Worm (Caenorhabditis elegans) whole organism, L4/young adult: ENCODE measurements around the gene vglu-2.
"Not testable (repeated sequence)": the region's sequence is repeated elsewhere in the genome, so short reads cannot be mapped to it uniquely, and the experiment has no call there.

ENCODE experiments used
- W03F9.2 ChIP-seq: fragments of 150-350 bp; optimal IDR thresholded peaks from 2 replicates; lab custom pipeline; 2014; ENCODE audit warnings: missing biosample characterization, missing genetic modification characterization
- dao-5 ChIP-seq: sonication (generic microtip); optimal IDR thresholded peaks from 2 replicates; lab custom pipeline; 2016; ENCODE audit warnings: missing genotype, missing genetic modification characterization, moderate library complexity, missing compliant biosample characterization
- him-1 ChIP-seq: sonication (generic microtip); optimal IDR thresholded peaks from 2 replicates; lab custom pipeline; 2016; ENCODE audit warnings: missing genotype, missing genetic modification reagents, missing genetic modification characterization, missing compliant biosample characterization

The vglu-2 gene

DNA sequence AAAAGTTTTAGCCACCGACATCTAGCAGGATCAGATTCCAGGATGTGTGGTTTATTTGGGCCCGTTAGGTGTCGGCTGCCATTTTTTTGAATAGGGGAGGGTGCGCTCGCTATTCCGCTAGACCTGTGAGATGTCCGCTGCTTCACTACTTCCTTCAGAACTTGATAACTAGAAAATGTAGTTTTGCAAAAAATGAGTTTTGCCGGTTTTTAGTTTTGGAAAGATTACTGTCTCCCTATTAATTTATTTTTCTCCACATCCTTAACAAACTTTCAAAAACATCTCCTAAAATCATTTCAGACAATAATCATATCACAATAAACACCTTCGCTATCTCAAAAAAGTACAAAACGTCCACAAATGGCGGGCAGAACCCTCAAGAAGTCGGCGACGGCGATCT is at the start of gene vglu-2:
Gene vglu-2, plus strand, starts transcription at position 301 of the 400 bp plus-strand sequence.
- TF ChIP-seq dao-5 (tag; lab: Kevin White, UChicago) (no peak), W03F9.2 (tag; lab: Kevin White, UChicago) (no peak), him-1 (tag; lab: Kevin White, UChicago) (no peak)

DNA sequence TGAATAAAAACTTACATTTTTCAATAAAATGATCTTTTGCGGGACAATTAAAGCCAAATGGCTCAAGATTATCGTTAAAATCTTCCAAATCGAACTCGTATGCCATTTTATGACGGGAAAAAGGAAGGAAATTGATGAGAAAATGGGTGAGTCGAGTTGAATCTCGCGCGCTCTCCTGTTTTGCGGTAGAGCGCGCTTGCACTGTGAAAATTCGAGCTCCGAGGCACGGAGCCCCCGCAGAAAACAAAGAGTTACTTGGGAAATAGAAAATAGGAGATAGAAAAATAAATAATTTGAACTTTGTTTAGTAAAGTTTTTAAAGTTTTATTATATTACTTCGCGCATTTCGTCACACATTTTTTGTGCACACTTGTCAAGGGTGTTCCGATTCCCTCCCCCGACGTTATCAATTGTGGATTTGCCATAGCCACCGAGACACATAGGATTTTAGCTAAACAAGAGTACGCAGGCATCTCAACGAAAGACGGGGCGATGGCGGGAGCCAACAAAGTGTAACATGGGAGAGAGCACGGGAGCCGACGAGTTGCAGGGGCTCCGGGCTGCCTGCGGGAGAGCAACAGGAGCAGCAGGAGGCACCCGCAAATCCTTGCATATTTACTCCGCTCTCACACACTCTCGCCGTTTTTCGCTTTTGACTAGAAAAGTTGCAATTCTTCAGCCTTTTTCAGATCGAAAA is 46.3 kb upstream of the vglu-2 start, which contains the start of the genes div-1 and cor-1:
Gene div-1, minus strand, starts transcription at position 119 of the 697 bp plus-strand sequence.
Gene cor-1, plus strand, starts transcription at position 671 of the 697 bp plus-strand sequence.
- TF ChIP-seq dao-5 (tag; lab: Kevin White, UChicago) (no peak), him-1 (tag; lab: Kevin White, UChicago) (no peak), W03F9.2 (tag; lab: Kevin White, UChicago) (no peak)

DNA sequence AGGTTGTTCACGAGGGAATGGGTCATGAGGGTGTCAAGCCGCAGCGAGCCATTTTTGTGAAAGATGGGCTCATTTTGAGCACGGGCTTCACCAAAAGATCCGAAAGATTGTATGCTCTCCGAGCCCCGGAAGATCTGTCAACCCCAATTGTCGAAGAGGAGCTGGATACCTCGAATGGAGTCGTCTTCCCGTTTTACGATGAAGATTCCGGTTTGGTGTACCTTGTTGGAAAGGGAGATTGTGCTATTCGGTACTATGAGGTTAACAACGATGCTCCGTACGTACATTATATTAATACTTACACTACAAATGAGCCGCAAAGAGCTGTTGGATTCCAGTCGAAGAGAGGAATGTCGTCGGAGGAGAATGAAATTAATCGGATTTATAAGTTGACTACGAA is 43.8 kb upstream of the vglu-2 start:
- TF ChIP-seq W03F9.2 (tag; lab: Kevin White, UChicago), result no peak
- TF ChIP-seq dao-5 (tag; lab: Kevin White, UChicago), result no peak
- TF ChIP-seq him-1 (tag; lab: Kevin White, UChicago), result no peak

DNA sequence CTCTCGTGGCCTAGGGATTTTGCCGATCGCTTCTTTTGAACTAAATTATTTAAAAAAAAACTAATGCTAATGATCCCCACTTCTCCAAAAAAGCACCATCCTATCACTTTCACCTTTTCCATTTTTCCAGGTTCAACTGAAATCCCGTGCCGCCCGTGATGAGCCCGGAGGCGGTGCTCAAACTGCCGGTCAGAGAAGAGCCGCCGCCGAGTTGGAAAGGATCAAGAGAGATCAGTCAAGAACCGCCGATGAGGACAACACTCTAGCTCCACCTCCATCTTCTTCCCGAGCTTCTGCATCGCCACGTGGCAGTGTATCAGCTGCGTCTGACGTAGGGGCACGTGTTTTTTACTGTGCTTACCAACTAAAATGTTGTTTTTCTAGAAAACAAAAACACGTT is 41.6 kb upstream of the vglu-2 start:
- TF ChIP-seq dao-5 (tag; lab: Kevin White, UChicago) (no peak), him-1 (tag; lab: Kevin White, UChicago) (no peak), W03F9.2 (tag; lab: Kevin White, UChicago) (no peak)

DNA sequence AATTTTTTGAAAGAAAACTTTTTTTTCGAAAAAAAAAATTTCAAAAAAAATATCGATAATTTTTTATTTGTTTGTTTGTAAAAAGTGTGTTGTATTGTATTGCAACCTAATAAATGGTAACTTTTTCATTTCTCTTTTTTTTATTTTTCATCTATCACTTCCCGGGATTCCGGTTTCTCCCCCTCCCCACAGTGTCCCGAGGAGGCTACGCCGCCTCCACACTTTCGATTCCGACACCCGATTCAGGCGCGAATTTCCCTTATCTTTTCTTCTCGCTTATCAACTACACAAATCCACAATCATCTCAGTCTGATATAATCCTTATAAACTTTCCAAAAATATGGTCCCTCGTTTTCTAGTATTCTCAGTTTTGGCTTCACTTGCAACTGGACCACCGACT is 40.4 kb upstream of the vglu-2 start, which contains the start of gene R01H10.4:
Gene R01H10.4, plus strand, starts transcription at position 236 of the 400 bp plus-strand sequence.
- no peak for TF ChIP-seq W03F9.2 (tag; lab: Kevin White, UChicago)
- no peak for TF ChIP-seq him-1 (tag; lab: Kevin White, UChicago)
- no peak for TF ChIP-seq dao-5 (tag; lab: Kevin White, UChicago)

DNA sequence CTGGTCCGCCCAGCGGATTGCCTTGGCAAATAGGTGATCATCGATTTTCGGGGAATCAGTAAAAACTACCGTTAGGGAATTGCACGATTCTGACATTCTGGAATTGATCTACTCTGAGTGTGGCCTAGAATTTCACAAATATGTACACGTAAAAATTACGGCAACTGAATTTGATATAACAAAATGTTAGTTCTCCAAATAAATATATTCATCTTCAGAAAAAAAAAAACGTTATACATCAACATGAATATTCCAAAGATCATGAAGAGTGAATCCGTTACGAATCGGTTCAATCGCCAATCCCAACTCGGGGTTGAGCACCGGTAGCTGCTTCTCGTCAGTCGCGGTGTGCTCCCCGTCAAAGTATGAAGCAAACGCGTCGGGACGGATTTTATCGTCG is 36.3 kb upstream of the vglu-2 start, which contains the start of gene rip-1:
Gene rip-1, minus strand, starts transcription at position 101 of the 400 bp plus-strand sequence.
- TF ChIP-seq dao-5 (tag; lab: Kevin White, UChicago) (no peak), W03F9.2 (tag; lab: Kevin White, UChicago) (no peak), him-1 (tag; lab: Kevin White, UChicago) (no peak)

DNA sequence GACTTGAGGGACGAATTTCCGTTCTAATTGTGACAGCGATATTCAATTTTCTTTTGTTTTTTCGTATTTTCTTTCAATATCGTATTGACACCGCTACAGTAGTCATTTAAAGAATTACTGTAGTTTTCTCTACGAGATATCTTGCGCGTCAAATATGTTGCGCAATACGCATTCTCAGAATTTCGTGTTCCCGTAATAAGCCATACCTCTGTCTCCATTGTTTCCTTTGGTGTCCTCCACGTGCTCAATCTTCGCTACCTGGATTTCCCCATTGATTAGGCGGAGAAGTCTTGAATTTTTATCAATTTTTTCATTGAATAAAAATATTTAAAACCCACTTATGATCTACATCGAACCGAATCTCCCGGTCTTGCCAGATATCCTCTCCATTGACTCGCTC is 33.7 kb upstream of the vglu-2 start:
- TF ChIP-seq W03F9.2 (tag; lab: Kevin White, UChicago) (no peak), him-1 (tag; lab: Kevin White, UChicago) (no peak), dao-5 (tag; lab: Kevin White, UChicago) (no peak)

DNA sequence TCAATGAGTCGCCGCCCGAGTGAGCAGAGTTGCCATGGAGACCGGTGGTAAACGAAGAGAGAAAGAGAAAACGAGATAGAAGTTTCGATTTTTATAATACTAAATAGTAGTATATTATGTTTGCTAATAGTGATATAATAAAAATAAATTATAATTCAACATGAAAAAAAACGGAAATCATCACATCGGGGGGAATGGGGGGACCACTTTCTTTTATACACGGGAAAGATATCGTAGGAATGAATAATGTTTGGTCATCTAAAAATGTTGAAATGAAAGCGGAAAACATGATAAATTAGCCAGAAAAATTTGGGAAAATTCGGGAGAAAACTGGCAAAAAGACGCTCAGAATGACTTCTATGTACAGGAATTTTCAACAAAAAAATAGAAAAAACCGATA is 33.3 kb upstream of the vglu-2 start, which contains the start of gene bbs-5:
Gene bbs-5, minus strand, starts transcription at position 101 of the 400 bp plus-strand sequence.
- TF ChIP-seq W03F9.2 (tag; lab: Kevin White, UChicago) (no peak), dao-5 (tag; lab: Kevin White, UChicago) (no peak), him-1 (tag; lab: Kevin White, UChicago) (no peak)

DNA sequence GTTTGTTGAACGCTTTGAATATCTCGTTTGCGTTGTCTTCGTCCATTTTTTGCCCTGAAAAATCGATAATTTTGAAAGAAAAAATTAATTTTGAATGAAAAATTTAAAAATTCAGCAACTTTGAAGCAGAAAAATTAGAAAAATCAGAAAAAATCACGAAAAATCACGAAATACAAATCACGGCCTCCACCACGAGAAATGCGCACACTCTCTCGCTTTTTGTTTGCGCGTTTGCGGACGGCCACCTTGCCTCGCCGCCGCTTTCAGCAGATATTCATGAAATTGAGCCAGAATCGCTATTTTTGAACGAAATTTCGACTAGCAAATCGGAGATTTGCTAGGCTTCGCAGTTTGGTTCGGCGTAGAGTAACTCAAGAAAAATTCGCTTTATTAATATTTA is 28.1 kb upstream of the vglu-2 start, which contains the start of gene inpp-4B:
Gene inpp-4B, minus strand, starts transcription at position 54 of the 400 bp plus-strand sequence.
- not testable (repeated sequence) for TF ChIP-seq him-1, W03F9.2, dao-5 (tag; lab: Kevin White, UChicago)

DNA sequence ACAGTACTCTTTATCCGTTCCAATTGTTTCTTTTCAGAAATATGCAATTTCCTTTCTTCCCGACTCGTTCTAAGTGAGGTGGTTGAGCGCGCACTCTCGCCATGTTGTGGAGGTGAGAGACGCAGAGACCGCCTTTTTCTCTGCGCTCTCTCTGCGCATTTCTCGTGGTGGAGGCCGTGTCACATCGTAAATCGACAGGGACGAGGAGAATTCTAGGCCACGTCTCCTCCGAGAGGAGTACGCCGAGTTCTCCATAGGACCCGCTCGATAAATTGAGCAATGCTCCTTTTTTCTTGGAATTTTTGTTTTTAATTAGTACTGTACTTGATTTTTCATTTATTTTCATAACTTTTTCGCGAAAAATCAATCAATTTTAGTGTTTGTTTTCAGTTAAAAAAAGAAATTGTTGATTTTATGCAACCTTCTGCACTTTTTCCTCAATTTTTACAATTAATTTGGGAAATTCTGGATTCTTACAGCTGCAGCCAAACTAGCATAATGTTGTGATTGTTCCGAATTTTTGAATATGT is 24.1 kb upstream of the vglu-2 start, which contains the start of gene cnk-1:
Gene cnk-1, plus strand, starts transcription at position 480 of the 530 bp plus-strand sequence.
- TF ChIP-seq him-1 (tag; lab: Kevin White, UChicago) (peak; percentile 32), W03F9.2 (tag; lab: Kevin White, UChicago) (no peak)

DNA sequence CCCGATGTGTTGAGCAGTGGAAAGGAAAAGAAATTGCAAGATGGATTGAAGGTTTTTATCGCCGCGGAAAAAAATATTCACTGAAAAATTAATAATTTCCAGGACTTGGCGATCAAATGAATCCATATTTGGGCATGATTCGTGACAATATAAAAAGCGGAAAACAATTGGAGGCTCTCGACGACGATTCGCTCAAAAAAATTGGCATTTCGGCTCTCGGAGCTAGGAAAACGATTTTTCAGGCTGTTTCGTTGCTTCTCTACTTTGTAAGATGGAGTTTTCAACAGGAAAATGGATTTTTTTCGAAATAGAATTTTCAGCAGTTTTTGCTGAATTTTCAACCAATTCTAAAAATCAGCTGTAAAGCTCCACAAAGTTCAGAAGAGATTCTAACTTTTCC is 23.1 kb upstream of the vglu-2 start:
- TF ChIP-seq dao-5 (tag; lab: Kevin White, UChicago), result no peak
- TF ChIP-seq him-1 (tag; lab: Kevin White, UChicago), result no peak
- no peak for TF ChIP-seq W03F9.2 (tag; lab: Kevin White, UChicago)

DNA sequence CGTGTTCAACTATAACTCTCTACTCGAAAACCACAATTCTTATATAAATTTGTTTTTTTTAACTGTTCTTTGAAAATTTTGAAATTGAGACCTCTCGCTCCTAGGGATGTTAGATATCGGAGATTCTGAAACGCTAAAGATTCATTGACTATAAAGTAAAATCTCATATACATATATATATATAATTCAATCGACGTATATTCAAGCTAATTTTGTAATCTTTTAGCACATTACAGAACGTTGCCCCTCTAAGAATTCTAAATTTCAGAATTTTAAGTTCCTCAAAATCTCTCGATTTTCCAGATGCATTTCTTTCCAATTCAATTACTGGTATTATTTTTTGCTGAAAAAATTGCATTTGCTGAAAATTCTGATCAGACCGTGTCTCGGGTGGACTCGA is 16.1 kb upstream of the vglu-2 start, which contains the start of gene pad-2:
Gene pad-2, plus strand, starts transcription at position 301 of the 400 bp plus-strand sequence.
- no peak for TF ChIP-seq W03F9.2 (tag; lab: Kevin White, UChicago)
- TF ChIP-seq him-1 (tag; lab: Kevin White, UChicago), result no peak
- no peak for TF ChIP-seq dao-5 (tag; lab: Kevin White, UChicago)

DNA sequence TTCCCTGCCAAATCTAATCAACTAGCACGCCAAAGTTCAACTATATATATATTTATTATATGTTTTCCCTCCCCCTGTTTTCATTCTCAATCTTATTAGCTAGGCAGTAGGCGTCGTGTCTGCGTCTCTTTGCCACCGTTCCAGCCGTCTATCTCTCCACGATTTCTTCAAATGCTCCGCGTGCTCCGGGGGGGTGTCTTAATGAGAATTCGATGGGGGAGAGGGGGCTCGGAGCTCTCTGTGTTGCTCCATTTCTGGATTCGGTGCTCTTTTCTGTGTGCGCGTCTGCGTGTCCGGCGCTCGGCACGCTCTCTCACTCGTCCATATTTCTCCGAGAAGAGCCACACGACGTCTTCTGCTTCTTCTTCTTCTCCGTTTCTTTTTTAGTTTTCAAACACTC is 10.7 kb upstream of the vglu-2 start:
- no peak for TF ChIP-seq dao-5 (tag; lab: Kevin White, UChicago)
- TF ChIP-seq him-1 (tag; lab: Kevin White, UChicago), result peak; percentile 78
